Fruit fly (Drosophila melanogaster): ENCODE measurements around the gene ringer.
A peak's percentile ranks its signal among the peaks of the same experiment; 100 is the strongest.

ringer gene

DNA sequence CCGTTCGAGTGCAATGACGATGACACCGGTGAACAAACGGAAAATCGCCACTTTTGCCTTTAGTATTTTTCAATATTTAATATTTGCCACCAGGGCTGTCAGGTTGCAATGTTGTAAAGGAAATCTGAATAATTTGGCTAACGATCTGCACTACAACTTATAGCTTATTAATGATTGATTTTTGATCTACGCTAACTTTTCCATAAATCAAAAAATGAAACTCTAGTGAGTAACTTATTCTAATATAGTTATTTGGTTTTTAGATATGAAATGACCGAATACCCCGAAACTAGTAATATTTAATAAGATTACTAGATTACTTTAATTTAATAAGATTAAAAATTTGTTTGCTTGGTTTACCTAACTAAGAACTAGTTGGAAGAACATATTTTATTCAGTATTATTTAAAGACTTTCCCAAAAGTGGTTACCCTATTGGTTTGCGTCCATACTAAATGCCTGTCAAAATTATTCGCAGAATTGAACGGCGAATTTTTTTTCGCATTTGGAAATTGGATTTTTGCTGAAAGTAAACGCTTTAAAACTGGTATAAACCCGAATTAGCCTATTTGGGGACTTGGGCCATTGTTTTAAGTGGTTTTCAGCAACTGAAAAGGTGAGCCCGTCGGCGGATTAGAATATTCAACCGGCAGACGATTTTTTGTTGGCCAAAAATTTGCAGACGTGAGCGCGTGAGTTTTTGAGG is 26.8 kb upstream of the ringer start, which contains the start of the genes Agpat3 and RAF2:
TSS of gene Agpat3 (minus strand) at position 78 of the 705 bp plus-strand sequence.
TSS of gene RAF2 (plus strand) at position 448 of the 705 bp plus-strand sequence.
- TF ChIP-seq CG15336 (GFP tag; IDR thresholded peaks at IDR 0.05) (peak; percentile 23; the same call in 1 of the 2 replicates), CG10669 (GFP tag; optimal IDR thresholded peaks at IDR 0.05) (peak; percentile 16), Ets21C (GFP tag; optimal IDR thresholded peaks at IDR 0.05) (peak; percentile 23), ss (GFP tag; optimal IDR thresholded peaks at IDR 0.05) (no peak), Sox102F (GFP tag; optimal IDR thresholded peaks at IDR 0.05) (no peak), Hr4 (GFP tag; optimal IDR thresholded peaks at IDR 0.05) (peak; percentile 37), Smox (GFP tag; optimal IDR thresholded peaks at IDR 0.05) (no peak), CG3919 (GFP tag; optimal IDR thresholded peaks at IDR 0.05) (peak; percentile 34), OdsH (GFP tag; optimal IDR thresholded peaks at IDR 0.05) (peak; percentile 58), CG6163 (GFP tag; IDR thresholded peaks at IDR 0.05) (0 out of 3 replicates have a peak, but pooled peaks have one; percentile 40), Eip75B (GFP tag; optimal IDR thresholded peaks at IDR 0.05) (peak; percentile 7), Eip93F (GFP tag; optimal IDR thresholded peaks at IDR 0.05) (no peak), salr (GFP tag; optimal IDR thresholded peaks at IDR 0.05) (peak in 1 of 2 experiments; percentile 40), Eip78C (GFP tag) (peak; percentile 44), Hr39 (GFP tag; optimal IDR thresholded peaks at IDR 0.05) (peak; percentile 42), esn (GFP tag; optimal IDR thresholded peaks at IDR 0.05) (peak; percentile 46), CG32006 (GFP tag; optimal IDR thresholded peaks at IDR 0.05) (peak; percentile 42), CG10631 (GFP tag; optimal IDR thresholded peaks at IDR 0.05) (peak; percentile 52), CG11294 (GFP tag; IDR thresholded peaks at IDR 0.05) (peak; percentile 31; the same call in 1 of the 2 replicates), cyc (GFP tag; optimal IDR thresholded peaks at IDR 0.05) (peak; percentile 61), CG6792 (GFP tag; optimal IDR thresholded peaks at IDR 0.05) (peak; percentile 12), CG31627 (GFP tag; optimal IDR thresholded peaks at IDR 0.05) (peak; percentile 67), Ets96B (tag; optimal IDR thresholded peaks at IDR 0.05) (peak; percentile 29), CG3032 (tag; optimal IDR thresholded peaks at IDR 0.05) (peak; percentile 57), eg (GFP tag; IDR thresholded peaks at IDR 0.05) (peak; percentile 59; the same call in 1 of the 3 replicates), Gug (GFP tag; IDR thresholded peaks at IDR 0.05) (no peak; the same call in 1 of the 2 replicates), Hr38 (GFP tag; optimal IDR thresholded peaks at IDR 0.05) (no peak), achi (GFP tag; optimal IDR thresholded peaks at IDR 0.05) (peak; percentile 82), CG11902 (GFP tag; optimal IDR thresholded peaks at IDR 0.05) (peak; percentile 49), CG34406 (GFP tag; optimal IDR thresholded peaks at IDR 0.05) (peak; percentile 30), CG8119 (GFP tag; IDR thresholded peaks at IDR 0.05) (0 out of 3 replicates have a peak, but pooled peaks have one; percentile 29), lz (GFP tag; optimal IDR thresholded peaks at IDR 0.05) (peak; percentile 34), acj6 (GFP tag; optimal IDR thresholded peaks at IDR 0.05) (peak; percentile 63), CG4318 (GFP tag; optimal IDR thresholded peaks at IDR 0.05) (peak; percentile 12), CG16779 (tag; optimal IDR thresholded peaks at IDR 0.05) (no peak), Sox14 (GFP tag; optimal IDR thresholded peaks at IDR 0.05) (no peak), Met (GFP tag; optimal IDR thresholded peaks at IDR 0.05) (peak; percentile 20), Sox15 (GFP tag; optimal IDR thresholded peaks at IDR 0.05) (peak; percentile 54)

DNA sequence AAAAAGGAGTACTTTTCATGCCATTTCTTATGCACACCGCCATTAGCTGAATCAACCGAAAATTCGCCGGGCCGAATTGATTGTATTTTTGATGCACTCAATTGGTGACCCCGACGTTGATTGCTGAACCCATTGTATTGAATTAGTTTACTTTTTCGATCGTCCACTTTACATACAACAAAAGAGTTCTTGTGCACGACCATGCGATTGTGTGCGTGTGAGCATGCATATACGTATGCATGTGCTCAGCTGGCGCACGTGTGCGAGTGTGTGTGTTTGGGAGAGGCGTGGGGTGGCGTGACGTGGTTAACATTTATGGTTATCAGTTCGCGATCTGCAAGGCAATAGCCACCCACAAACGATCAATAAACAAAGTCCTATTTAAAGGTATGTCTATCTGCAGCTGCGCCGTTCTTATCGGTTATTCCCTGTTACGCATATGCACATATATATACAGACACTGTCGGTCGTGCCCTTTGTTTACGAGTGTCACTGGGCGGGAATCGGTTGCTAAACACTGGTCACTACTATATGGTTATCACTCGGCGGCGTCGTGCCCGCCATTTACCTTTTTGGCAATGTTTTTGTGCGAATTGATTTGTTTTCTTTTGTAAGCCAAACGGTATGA is 26.1 kb upstream of the ringer start:
- peak; percentile 33; the same call in 1 of the 3 replicates for TF ChIP-seq CG8119 (GFP tag; IDR thresholded peaks at IDR 0.05)
- TF ChIP-seq CG6808 (GFP tag; optimal IDR thresholded peaks at IDR 0.05) = peak; percentile 47
- TF ChIP-seq CG9139 (GFP tag; optimal IDR thresholded peaks at IDR 0.05) = peak; percentile 37
- TF ChIP-seq topi (GFP tag; optimal IDR thresholded peaks at IDR 0.05) = no peak
- TF ChIP-seq Eip93F (GFP tag; optimal IDR thresholded peaks at IDR 0.05) = no peak
- peak; percentile 60 for TF ChIP-seq Eip78C (GFP tag)
- TF ChIP-seq svp (GFP tag) = peak; percentile 86
- peak; percentile 83 for TF ChIP-seq ss (GFP tag; optimal IDR thresholded peaks at IDR 0.05)
- TF ChIP-seq CG1621 (tag; optimal IDR thresholded peaks at IDR 0.05) = no peak
- TF ChIP-seq fkh (GFP tag; optimal IDR thresholded peaks at IDR 0.05) = peak; percentile 36
- TF ChIP-seq CG8632 (GFP tag; optimal IDR thresholded peaks at IDR 0.05) = peak; percentile 11
- no peak for TF ChIP-seq CG34406 (GFP tag; optimal IDR thresholded peaks at IDR 0.05)
- no peak for TF ChIP-seq CG6792 (GFP tag; optimal IDR thresholded peaks at IDR 0.05)
- TF ChIP-seq CG6276 (GFP tag; optimal IDR thresholded peaks at IDR 0.05) = peak; percentile 19
- peak; percentile 32 for TF ChIP-seq Sox14 (GFP tag; optimal IDR thresholded peaks at IDR 0.05)
- peak; percentile 68 for TF ChIP-seq CG16779 (tag; optimal IDR thresholded peaks at IDR 0.05)
- peak; percentile 84 for TF ChIP-seq vri (GFP tag; optimal IDR thresholded peaks at IDR 0.05)
- TF ChIP-seq Met (GFP tag; optimal IDR thresholded peaks at IDR 0.05) = no peak
- TF ChIP-seq CG8319 (GFP tag; optimal IDR thresholded peaks at IDR 0.05) = peak; percentile 88
- TF ChIP-seq dsx (GFP tag; optimal IDR thresholded peaks at IDR 0.05; ENCODE audit: poor library complexity, severe bottlenecking) = peak; percentile 15

All from whole organism, prepupa.